Fruit fly (Drosophila melanogaster): ENCODE results near the gene Rca1.
A peak's percentile ranks its signal among the peaks of the same experiment; 100 is the strongest.

Rca1 gene

dm6 chr2L:6851963-6852671 lies at the start of gene Rca1 (continued):
- TF ChIP-seq Sry-δ (GFP tag; optimal IDR thresholded peaks at IDR 0.05) (peak; percentile 60), CG5953 (GFP tag; IDR thresholded peaks at IDR 0.05) (0 out of 2 replicates have a peak, but pooled peaks have one; percentile 16), CG10267 (tag; optimal IDR thresholded peaks at IDR 0.05) (peak; percentile 53), amos (GFP tag; IDR thresholded peaks at IDR 0.05; ENCODE audit: partially characterized antibody) (peak; percentile 53), zfh2 (GFP tag; optimal IDR thresholded peaks at IDR 0.05) (no peak), pita (GFP tag; optimal IDR thresholded peaks at IDR 0.05) (peak; percentile 90), Scr (GFP tag; IDR thresholded peaks at IDR 0.05; ENCODE audit: partially characterized antibody) (peak; percentile 69), Max (GFP tag; optimal IDR thresholded peaks at IDR 0.05) (no peak), Abd-B (GFP tag; optimal IDR thresholded peaks at IDR 0.05) (peak; percentile 7), CG1603 (tag; optimal IDR thresholded peaks at IDR 0.05) (peak; percentile 58), NC2α (GFP tag; optimal IDR thresholded peaks at IDR 0.05) (no peak), nmo (GFP tag; optimal IDR thresholded peaks at IDR 0.05) (peak; percentile 64), unpg (GFP tag; optimal IDR thresholded peaks at IDR 0.05) (no peak), CG2116 (GFP tag; optimal IDR thresholded peaks at IDR 0.05) (peak; percentile 66), CHES-1-like (GFP tag; optimal IDR thresholded peaks at IDR 0.05) (peak; percentile 55), CG33213 (GFP tag; optimal IDR thresholded peaks at IDR 0.05) (peak; percentile 16), pum (GFP tag; optimal IDR thresholded peaks at IDR 0.05) (no peak), CG8924 (tag; optimal IDR thresholded peaks at IDR 0.05) (no peak), trem (tag; optimal IDR thresholded peaks at IDR 0.05) (peak; percentile 80), Lhr (GFP tag; optimal IDR thresholded peaks at IDR 0.05) (peak; percentile 82), unc-4 (GFP tag; IDR thresholded peaks at IDR 0.05; ENCODE audit: partially characterized antibody) (peak; percentile 44; the same call in 1 of the 2 replicates), CG9437 (GFP tag; optimal IDR thresholded peaks at IDR 0.05) (peak; percentile 21), Hr39 (optimal IDR thresholded peaks at IDR 0.05) (no peak), Mes4 (GFP tag; optimal IDR thresholded peaks at IDR 0.05) (no peak), Mrtf (GFP tag; IDR thresholded peaks at IDR 0.05) (no peak), Ravus (GFP tag; IDR thresholded peaks at IDR 0.05) (no peak), Med (GFP tag) (peak; percentile 69), dmrt99B (tag; optimal IDR thresholded peaks at IDR 0.05) (no peak), Sin3A (optimal IDR thresholded peaks at IDR 0.05) (peak; percentile 88), CG12659 (GFP tag; optimal IDR thresholded peaks at IDR 0.05) (peak; percentile 73), sens (GFP tag) (peak; percentile 79), stwl (tag; optimal IDR thresholded peaks at IDR 0.05) (peak; percentile 74), insv (GFP tag; optimal IDR thresholded peaks at IDR 0.05) (peak in 1 of 2 experiments; percentile 46), CG30431 (GFP tag; optimal IDR thresholded peaks at IDR 0.05) (no peak), gfzf (GFP tag; optimal IDR thresholded peaks at IDR 0.05) (peak; percentile 87), BEAF-32 (GFP tag; optimal IDR thresholded peaks at IDR 0.05) (peak; percentile 73), Dp (GFP tag; optimal IDR thresholded peaks at IDR 0.05) (peak; percentile 42), jumu (GFP tag; optimal IDR thresholded peaks at IDR 0.05) (peak; percentile 8), Hr3 (GFP tag; optimal IDR thresholded peaks at IDR 0.05) (no peak), CG3847 (GFP tag; IDR thresholded peaks at IDR 0.05) (peak; percentile 38; the same call in 1 of the 2 replicates), Dll (GFP tag; IDR thresholded peaks at IDR 0.05; ENCODE audit: partially characterized antibody) (peak; percentile 64; the same call in 3 of the 4 replicates), CG4617 (GFP tag; optimal IDR thresholded peaks at IDR 0.05; ENCODE audit: borderline replicate concordance) (peak; percentile 55), tll (GFP tag; optimal IDR thresholded peaks at IDR 0.05) (peak in 1 of 2 experiments; percentile 14), Doc3 (GFP tag; IDR thresholded peaks at IDR 0.05; ENCODE audit: partially characterized antibody) (0 out of 3 replicates have a peak, but pooled peaks have one; percentile 27), CG30020 (tag; optimal IDR thresholded peaks at IDR 0.05) (peak; percentile 25), CG16813 (GFP tag; IDR thresholded peaks at IDR 0.05; ENCODE audit: partially characterized antibody) (0 out of 3 replicates have a peak, but pooled peaks have one; percentile 57), CG4360 (GFP tag; IDR thresholded peaks at IDR 0.05) (no peak), CG8089 (GFP tag; optimal IDR thresholded peaks at IDR 0.05) (no peak)

All from whole organism, embryonic.